Fruit fly (Drosophila melanogaster) Kc167 (cell line): Measurements from ENCODE around the gene spict.

Source experiments
- Myc ChIP-seq: fragments of >200 bp; optimal IDR thresholded peaks from 2 replicates; lab custom pipeline; 2017; ENCODE audit warnings: missing external identifiers
- insv ChIP-seq: fragments of >200 bp; optimal IDR thresholded peaks from 3 replicates; lab custom pipeline; 2018; ENCODE audit warnings: missing external identifiers
- psq ChIP-seq: fragments of >200 bp; optimal IDR thresholded peaks from 2 replicates; lab custom pipeline; 2017; ENCODE audit warnings: missing external identifiers

DNA sequence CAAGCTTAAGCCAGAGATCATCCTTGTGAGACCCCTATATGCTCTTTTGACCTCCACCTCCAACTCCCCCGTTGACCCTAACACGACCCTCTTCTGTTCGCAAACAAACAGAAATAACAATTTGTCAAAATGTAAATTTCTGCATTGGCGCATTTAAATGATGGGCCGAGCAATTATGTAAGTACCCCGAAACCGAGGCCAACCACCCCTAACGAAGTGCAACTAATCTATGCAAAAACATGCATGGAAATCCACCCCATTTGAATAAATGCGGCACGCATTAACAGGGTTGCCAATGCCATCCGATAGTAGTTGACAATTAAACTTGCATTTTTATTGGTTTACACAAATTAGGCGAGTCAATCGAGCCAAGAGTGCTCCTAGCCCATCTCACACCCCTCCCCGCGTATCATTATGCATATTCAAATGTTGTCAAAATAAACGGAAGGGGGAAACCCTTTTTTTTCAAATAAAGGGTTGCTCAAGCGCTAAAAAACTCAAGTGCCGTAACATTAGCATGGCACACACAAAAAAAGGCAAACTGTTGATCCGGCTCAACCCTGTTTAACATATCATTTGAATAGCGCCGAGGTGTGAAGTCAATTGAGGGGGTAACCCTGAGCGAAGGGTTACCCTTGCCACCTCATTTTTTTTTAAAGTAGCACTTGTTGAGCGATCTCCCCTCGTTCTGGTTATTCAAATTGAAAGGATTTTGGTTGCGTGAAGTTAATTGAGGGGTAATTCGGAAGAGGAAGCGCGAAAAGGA is 22.7 kb upstream of the spict start:
- TF ChIP-seq insv (lab: Kevin White, UChicago) (no peak), Myc (lab: Kevin White, UChicago) (no peak), psq (lab: Kevin White, UChicago) (no peak)
